Fruit fly (Drosophila melanogaster) whole organism, adult: ENCODE measurements around the gene CG6295.

Experiments
- CG5204 ChIP-seq: fragments of 200-800 bp; sonication (Bioruptor generic); optimal IDR thresholded peaks from 2 replicates; lab custom pipeline; 2016; ENCODE audit warnings: missing biosample characterization, missing genetic modification characterization
- Crg-1 ChIP-seq: fragments of 200-800 bp; sonication (Bioruptor generic); optimal IDR thresholded peaks from 2 replicates; lab custom pipeline; 2016; ENCODE audit warnings: missing biosample characterization, missing genetic modification characterization

DNA sequence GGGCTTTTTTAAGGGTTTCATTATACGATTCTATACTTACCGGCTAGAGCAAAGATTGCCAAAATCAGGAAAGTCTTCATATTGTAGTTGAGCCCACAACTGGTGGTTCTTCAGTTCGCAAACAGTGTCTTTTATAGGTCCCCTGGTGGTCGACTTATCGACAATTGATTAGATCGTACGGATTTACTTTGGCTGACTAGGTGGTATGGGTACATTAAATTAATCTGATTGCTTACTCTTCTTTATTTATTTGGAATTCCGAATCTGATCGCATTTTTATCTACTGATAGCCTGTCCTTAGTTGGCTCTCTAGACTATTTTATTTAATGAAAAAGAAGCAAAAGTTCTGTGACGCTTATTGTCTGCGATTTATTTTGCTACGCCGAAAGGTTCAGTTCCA, 19.2 kb upstream of the CG6295 start, which contains the start of gene CG6271:
- TF ChIP-seq CG5204 (GFP tag; lab: Kevin White, UChicago) (no peak), Crg-1 (GFP tag; lab: Kevin White, UChicago) (no peak)
